Worm (Caenorhabditis elegans): Measurements from ENCODE around the gene H06H21.8.

- no peak for TF ChIP-seq ama-1 (optimal IDR thresholded peaks at IDR 0.05)
- TF ChIP-seq ama-1 (GFP tag; optimal IDR thresholded peaks at IDR 0.05) = no peak
- no peak for TF ChIP-seq zim-3 (tag; optimal IDR thresholded peaks at IDR 0.05)
- TF ChIP-seq B0019.2 (GFP tag; conservative IDR thresholded peaks at IDR 0.05) = no peak
- no peak for TF ChIP-seq dpl-1 (GFP tag; optimal IDR thresholded peaks at IDR 0.05)
- no peak for TF ChIP-seq let-607 (tag; optimal IDR thresholded peaks at IDR 0.05)
- TF ChIP-seq snpc-4 (GFP tag; optimal IDR thresholded peaks at IDR 0.05) = no peak
- no peak for TF ChIP-seq snpc-4 (tag; optimal IDR thresholded peaks at IDR 0.05)
- no peak for TF ChIP-seq F33H1.4 (GFP tag; IDR thresholded peaks at IDR 0.05)
- TF ChIP-seq unc-62 (GFP tag; optimal IDR thresholded peaks at IDR 0.05) = no peak
- TF ChIP-seq Y53F4B.3 (GFP tag; IDR thresholded peaks at IDR 0.05) = no peak
- no peak for TF ChIP-seq ztf-6 (GFP tag; IDR thresholded peaks at IDR 0.05)
- no peak for TF ChIP-seq K12H6.12 (tag; optimal IDR thresholded peaks at IDR 0.05)
- TF ChIP-seq attf-5 (GFP tag; optimal IDR thresholded peaks at IDR 0.05) = no peak
- no peak for TF ChIP-seq unc-130 (GFP tag; optimal IDR thresholded peaks at IDR 0.05)
- no peak for TF ChIP-seq ztf-18 (tag; optimal IDR thresholded peaks at IDR 0.05)
Observed at ce11 chrIV:4809813-4810212, 11.1 kb downstream of the H06H21.8 start, which contains the start of gene H06H21.37.

All from whole organism, young adult.